Worm (Caenorhabditis elegans) whole organism, early embryonic: ENCODE measurements around the gene spr-1.

Source experiments
- B0310.2 ChIP-seq: sonication (generic microtip); optimal IDR thresholded peaks from 2 replicates; lab custom pipeline; 2016; ENCODE audit warnings: mild to moderate bottlenecking, missing genetic modification characterization, missing compliant biosample characterization
- F13C5.2 ChIP-seq: sonication (generic microtip); optimal IDR thresholded peaks from 2 replicates; lab custom pipeline; 2017; ENCODE audit warnings: mild to moderate bottlenecking, missing genetic modification characterization, inconsistent platforms, missing compliant biosample characterization
- aly-1 ChIP-seq: sonication (generic microtip); optimal IDR thresholded peaks from 2 replicates; lab custom pipeline; 2016; ENCODE audit warnings: missing genetic modification characterization, missing compliant biosample characterization
- ama-1 ChIP-seq: fragments of 150-350 bp; optimal IDR thresholded peaks from 2 replicates; lab custom pipeline; 2014
- ceh-13 ChIP-seq: fragments of 200-800 bp; sonication (Bioruptor generic); optimal IDR thresholded peaks from 2 replicates; lab custom pipeline; 2018; ENCODE audit warnings: mild to moderate bottlenecking, missing genetic modification characterization, missing compliant biosample characterization
- ceh-36 ChIP-seq: sonication (generic microtip); optimal IDR thresholded peaks from 2 replicates; lab custom pipeline; 2016; ENCODE audit warnings: missing genetic modification characterization, inconsistent platforms, missing compliant biosample characterization
- ets-7 ChIP-seq: sonication (generic microtip); optimal IDR thresholded peaks from 2 replicates; lab custom pipeline; 2016; ENCODE audit warnings: missing genotype, missing genetic modification characterization, missing compliant biosample characterization
- flt-1 ChIP-seq: fragments of 200-800 bp; sonication (Bioruptor generic); IDR thresholded peaks from 2 replicates; pipeline ENCODE4 v1.3.6; 2022; ENCODE audit warnings: missing genetic modification characterization, missing compliant biosample characterization
- hmbx-1 ChIP-seq: sonication (generic microtip); optimal IDR thresholded peaks from 2 replicates; lab custom pipeline; 2016; ENCODE audit warnings: mild to moderate bottlenecking, missing genetic modification characterization, missing compliant biosample characterization
- hmg-4 ChIP-seq: fragments of 200-800 bp; sonication (Bioruptor generic); optimal IDR thresholded peaks from 2 replicates; lab custom pipeline; 2018; ENCODE audit warnings: mild to moderate bottlenecking, missing genetic modification characterization, missing compliant biosample characterization
- hnd-1 ChIP-seq: sonication (generic microtip); optimal IDR thresholded peaks from 2 replicates; lab custom pipeline; 2016; ENCODE audit warnings: missing genetic modification characterization, missing compliant biosample characterization
- pes-1 ChIP-seq: fragments of 200-800 bp; sonication (Bioruptor generic); IDR thresholded peaks from 2 replicates; pipeline ENCODE4 v1.3.6; 2022; ENCODE audit warnings: missing genetic modification reagents, missing genetic modification characterization, missing compliant biosample characterization
- scrt-1 ChIP-seq: fragments of 200-800 bp; sonication (Bioruptor generic); IDR thresholded peaks from 2 replicates; pipeline ENCODE4 v1.3.6; 2022; ENCODE audit warnings: missing genetic modification characterization, missing compliant biosample characterization
- sea-1 ChIP-seq: fragments of 200-800 bp; sonication (Bioruptor generic); conservative IDR thresholded peaks from 2 replicates; pipeline ENCODE4 v1.3.6; 2022; ENCODE audit warnings: missing genetic modification characterization, missing compliant biosample characterization
- tbx-11 ChIP-seq: fragments of 200-800 bp; sonication (Bioruptor generic); IDR thresholded peaks from 2 replicates; pipeline ENCODE4 v1.3.6; 2022; ENCODE audit warnings: missing genetic modification characterization, missing compliant biosample characterization
- tbx-37 ChIP-seq: fragments of 200-800 bp; sonication (Bioruptor generic); conservative IDR thresholded peaks from 2 replicates; pipeline ENCODE4 v1.3.6; 2022; ENCODE audit warnings: missing genetic modification reagents, missing genetic modification characterization, missing compliant biosample characterization
- tra-4 ChIP-seq: sonication (generic microtip); optimal IDR thresholded peaks from 2 replicates; lab custom pipeline; 2017; ENCODE audit warnings: missing genetic modification characterization, missing compliant biosample characterization

spr-1 gene

ce11 chrV:8129252-8129651 lies at the start of gene spr-1:
Gene spr-1, minus strand, starts transcription at chrV:8129352.
- no peak for TF ChIP-seq F13C5.2

- TF ChIP-seq tra-4 (no peak), aly-1 (tag; lab: Kevin White, UChicago) (no peak), hmbx-1 (tag; lab: Kevin White, UChicago) (no peak), hnd-1 (tag; lab: Kevin White, UChicago) (no peak), B0310.2 (tag; lab: Kevin White, UChicago) (no peak), ama-1 (lab: Kevin White, UChicago) (no peak), sea-1 (GFP tag; lab: Robert Waterston, UW) (no peak), F13C5.2 (no peak), tbx-11 (no peak), ceh-36 (tag; lab: Kevin White, UChicago) (no peak), scrt-1 (GFP tag; lab: Robert Waterston, UW) (no peak)
Measured at ce11 chrV:8178279-8178678, 49.1 kb upstream of the spr-1 start.

- no peak for TF ChIP-seq F13C5.2
- no peak for TF ChIP-seq tra-4
- TF ChIP-seq scrt-1 (GFP tag; lab: Robert Waterston, UW), result no peak
- no peak for TF ChIP-seq hmbx-1 (tag; lab: Kevin White, UChicago)
- TF ChIP-seq hnd-1 (tag; lab: Kevin White, UChicago), result no peak
- no peak for TF ChIP-seq B0310.2 (tag; lab: Kevin White, UChicago)
- no peak for TF ChIP-seq tbx-37
- no peak for TF ChIP-seq aly-1 (tag; lab: Kevin White, UChicago)
- TF ChIP-seq pes-1 (GFP tag; lab: Robert Waterston, UW), result no peak
- TF ChIP-seq ama-1 (lab: Kevin White, UChicago), result no peak
- no peak for TF ChIP-seq flt-1 (GFP tag; lab: Robert Waterston, UW)
Measured at ce11 chrV:8177349-8177748, 48.2 kb upstream of the spr-1 start, which contains the start of gene F20D6.9. Gene F20D6.9, minus strand, starts transcription at chrV:8177449.

ce11 chrV:8171688-8172087 lies 42.5 kb upstream of the spr-1 start:
- TF ChIP-seq hmg-4 (GFP tag; lab: Kevin White, UChicago), result no peak
- TF ChIP-seq tbx-37, result no peak
- no peak for TF ChIP-seq ets-7
- TF ChIP-seq flt-1 (GFP tag; lab: Robert Waterston, UW), result no peak
- no peak for TF ChIP-seq tra-4
- no peak for TF ChIP-seq hnd-1 (tag; lab: Kevin White, UChicago)
- TF ChIP-seq ama-1 (lab: Kevin White, UChicago), result no peak
- no peak for TF ChIP-seq pes-1 (GFP tag; lab: Robert Waterston, UW)
- no peak for TF ChIP-seq ceh-36 (tag; lab: Kevin White, UChicago)
- no peak for TF ChIP-seq B0310.2 (tag; lab: Kevin White, UChicago)
- TF ChIP-seq ceh-13 (GFP tag; lab: Kevin White, UChicago), result no peak
- TF ChIP-seq tbx-11, result no peak
- no peak for TF ChIP-seq aly-1 (tag; lab: Kevin White, UChicago)
- no peak for TF ChIP-seq hmbx-1 (tag; lab: Kevin White, UChicago)
- TF ChIP-seq scrt-1 (GFP tag; lab: Robert Waterston, UW), result no peak
- no peak for TF ChIP-seq sea-1 (GFP tag; lab: Robert Waterston, UW)
- no peak for TF ChIP-seq F13C5.2

ce11 chrV:8170300-8170699 lies 41.1 kb upstream of the spr-1 start:
- no peak for TF ChIP-seq hnd-1 (tag; lab: Kevin White, UChicago)
- TF ChIP-seq F13C5.2, result no peak
- no peak for TF ChIP-seq tbx-11
- no peak for TF ChIP-seq tbx-37
- no peak for TF ChIP-seq scrt-1 (GFP tag; lab: Robert Waterston, UW)
- no peak for TF ChIP-seq ceh-36 (tag; lab: Kevin White, UChicago)
- no peak for TF ChIP-seq sea-1 (GFP tag; lab: Robert Waterston, UW)
- TF ChIP-seq hmbx-1 (tag; lab: Kevin White, UChicago), result no peak
- TF ChIP-seq aly-1 (tag; lab: Kevin White, UChicago), result no peak
- TF ChIP-seq ets-7, result no peak
- TF ChIP-seq tra-4, result no peak

ce11 chrV:8169150-8169549 lies 40.0 kb upstream of the spr-1 start:
- TF ChIP-seq B0310.2 (tag; lab: Kevin White, UChicago) (no peak), tbx-37 (no peak), F13C5.2 (no peak), ama-1 (lab: Kevin White, UChicago) (no peak), sea-1 (GFP tag; lab: Robert Waterston, UW) (no peak), aly-1 (tag; lab: Kevin White, UChicago) (no peak), tra-4 (no peak), hmbx-1 (tag; lab: Kevin White, UChicago) (no peak), scrt-1 (GFP tag; lab: Robert Waterston, UW) (no peak)

ce11 chrV:8168219-8168962 lies 39.2 kb upstream of the spr-1 start, which contains the start of gene F20D6.8:
Gene F20D6.8, minus strand, starts transcription at chrV:8168269.
- no peak for TF ChIP-seq aly-1 (tag; lab: Kevin White, UChicago)
- no peak for TF ChIP-seq ceh-36 (tag; lab: Kevin White, UChicago)
- TF ChIP-seq hmbx-1 (tag; lab: Kevin White, UChicago), result no peak
- no peak for TF ChIP-seq tbx-11
- no peak for TF ChIP-seq B0310.2 (tag; lab: Kevin White, UChicago)
- no peak for TF ChIP-seq ceh-13 (GFP tag; lab: Kevin White, UChicago)

- TF ChIP-seq tbx-37 (no peak), ceh-36 (tag; lab: Kevin White, UChicago) (no peak), scrt-1 (GFP tag; lab: Robert Waterston, UW) (no peak), hnd-1 (tag; lab: Kevin White, UChicago) (no peak), ets-7 (no peak), tra-4 (no peak), hmbx-1 (tag; lab: Kevin White, UChicago) (no peak), hmg-4 (GFP tag; lab: Kevin White, UChicago) (no peak), sea-1 (GFP tag; lab: Robert Waterston, UW) (no peak), B0310.2 (tag; lab: Kevin White, UChicago) (no peak), tbx-11 (no peak), ama-1 (lab: Kevin White, UChicago) (no peak), ceh-13 (GFP tag; lab: Kevin White, UChicago) (no peak), flt-1 (GFP tag; lab: Robert Waterston, UW) (no peak), aly-1 (tag; lab: Kevin White, UChicago) (no peak), F13C5.2 (no peak), pes-1 (GFP tag; lab: Robert Waterston, UW) (no peak)
Measured at ce11 chrV:8163199-8163598, 34.0 kb upstream of the spr-1 start.
